Worm (Caenorhabditis elegans) whole organism, late embryonic: ENCODE measurements around the gene C26H9A.3.

Experiments used
- dmd-4 ChIP-seq: sonication (generic microtip); optimal IDR thresholded peaks from 2 replicates; lab custom pipeline; 2016; ENCODE audit warnings: borderline replicate concordance, missing genetic modification characterization, missing compliant biosample characterization
- fkh-10 ChIP-seq: fragments of 150-350 bp; optimal IDR thresholded peaks from 2 replicates; lab custom pipeline; 2014; ENCODE audit warnings: missing biosample characterization, missing genetic modification reagents, missing genetic modification characterization
- hlh-30 ChIP-seq: sonication (generic microtip); optimal IDR thresholded peaks from 2 replicates; lab custom pipeline; 2017; ENCODE audit warnings: antibody characterized with exemption, missing genetic modification characterization, missing compliant biosample characterization; ENCODE audit not compliant: insufficient read depth
- pag-3 ChIP-seq: sonication (generic microtip); optimal IDR thresholded peaks from 2 replicates; lab custom pipeline; 2016; ENCODE audit warnings: missing compliant biosample characterization, missing genetic modification characterization, borderline replicate concordance
- pha-4 ChIP-seq: fragments of 150-350 bp; optimal IDR thresholded peaks from 2 replicates; lab custom pipeline; 2018; ENCODE audit warnings: missing biosample characterization, missing genetic modification reagents, missing genetic modification characterization
- pqm-1 ChIP-seq: sonication (generic microtip); optimal IDR thresholded peaks from 2 replicates; lab custom pipeline; 2016; ENCODE audit warnings: missing genetic modification characterization, missing compliant biosample characterization
- ref-2 ChIP-seq: sonication (generic microtip); optimal IDR thresholded peaks from 2 replicates; lab custom pipeline; 2016; ENCODE audit warnings: missing genetic modification characterization, missing compliant biosample characterization

ce11 chrIV:12614624-12615023 lies 24.6 kb downstream of the C26H9A.3 start, which contains the start of gene efa-6:
- TF ChIP-seq pha-4 (tag; lab: Kevin White, UChicago) = no peak
- no peak for TF ChIP-seq pqm-1 (tag; lab: Kevin White, UChicago)
- TF ChIP-seq ref-2 (tag; lab: Kevin White, UChicago) = no peak
- no peak for TF ChIP-seq pag-3 (tag; lab: Kevin White, UChicago)
- no peak for TF ChIP-seq dmd-4
- TF ChIP-seq hlh-30 (tag; lab: Kevin White, UChicago) = no peak
- no peak for TF ChIP-seq fkh-10 (GFP tag; lab: Kevin White, UChicago)
